Worm (Caenorhabditis elegans) whole organism, late embryonic: Measurements from ENCODE around the gene dhcr-24.

Experiments used
- Y22D7AL.16 ChIP-seq: sonication (generic microtip); optimal IDR thresholded peaks from 2 replicates; lab custom pipeline; 2016; ENCODE audit warnings: missing genetic modification characterization, missing compliant biosample characterization
- ceh-18 ChIP-seq: sonication (generic microtip); optimal IDR thresholded peaks from 2 replicates; lab custom pipeline; 2016; ENCODE audit warnings: missing genetic modification characterization, missing compliant biosample characterization
- ceh-19 ChIP-seq: fragments of 200-800 bp; sonication (Bioruptor generic); optimal IDR thresholded peaks from 2 replicates; lab custom pipeline; 2018; ENCODE audit warnings: mild to moderate bottlenecking, missing genetic modification characterization, missing compliant biosample characterization
- pha-4 ChIP-seq: fragments of 150-350 bp; optimal IDR thresholded peaks from 2 replicates; lab custom pipeline; 2018; ENCODE audit warnings: missing biosample characterization, missing genetic modification reagents, missing genetic modification characterization
- tbx-2 ChIP-seq: sonication (generic microtip); optimal IDR thresholded peaks from 2 replicates; lab custom pipeline; 2016; ENCODE audit warnings: missing genetic modification characterization, missing compliant biosample characterization
- ttx-3 ChIP-seq: sonication (generic microtip); optimal IDR thresholded peaks from 2 replicates; lab custom pipeline; 2016; ENCODE audit warnings: missing genetic modification reagents, missing genetic modification characterization, missing compliant biosample characterization

ce11 chrX:2559399-2559798, 4.5 kb downstream of the dhcr-24 start:
- no peak for TF ChIP-seq Y22D7AL.16 (tag; lab: Kevin White, UChicago)
- no peak for TF ChIP-seq ceh-18 (tag; lab: Kevin White, UChicago)
- TF ChIP-seq ttx-3 (tag; lab: Kevin White, UChicago) = no peak
- TF ChIP-seq ceh-19 (GFP tag; lab: Kevin White, UChicago) = no peak
- no peak for TF ChIP-seq pha-4 (tag; lab: Kevin White, UChicago)
- no peak for TF ChIP-seq tbx-2 (tag; lab: Kevin White, UChicago)
